Worm (Caenorhabditis elegans) whole organism, L2 larva: ENCODE data around the gene F47B7.4.

Experiments
- alr-1 ChIP-seq: fragments of 150-350 bp; optimal IDR thresholded peaks from 2 replicates; lab custom pipeline; 2014; ENCODE audit warnings: missing biosample characterization, missing genetic modification characterization
- blmp-1 ChIP-seq: sonication (generic microtip); optimal IDR thresholded peaks from 2 replicates; lab custom pipeline; 2017; ENCODE audit warnings: missing genetic modification characterization, mild to moderate bottlenecking, missing compliant biosample characterization, antibody characterized with exemption, moderate library complexity; ENCODE audit not compliant: insufficient read depth
- elt-3 ChIP-seq: sonication (generic microtip); optimal IDR thresholded peaks from 2 replicates; lab custom pipeline; 2017; ENCODE audit warnings: missing biosample characterization, missing genetic modification characterization

- TF ChIP-seq blmp-1 (tag; lab: Kevin White, UChicago): no peak
- no peak for TF ChIP-seq alr-1 (tag; lab: Kevin White, UChicago)
- no peak for TF ChIP-seq elt-3 (tag; lab: Kevin White, UChicago)
These were observed 6.6 kb downstream of the F47B7.4 start for ce11 chrX:3759820-3760219.
